Worm (Caenorhabditis elegans): ENCODE measurements around the gene gst-3.

The gst-3 gene

DNA sequence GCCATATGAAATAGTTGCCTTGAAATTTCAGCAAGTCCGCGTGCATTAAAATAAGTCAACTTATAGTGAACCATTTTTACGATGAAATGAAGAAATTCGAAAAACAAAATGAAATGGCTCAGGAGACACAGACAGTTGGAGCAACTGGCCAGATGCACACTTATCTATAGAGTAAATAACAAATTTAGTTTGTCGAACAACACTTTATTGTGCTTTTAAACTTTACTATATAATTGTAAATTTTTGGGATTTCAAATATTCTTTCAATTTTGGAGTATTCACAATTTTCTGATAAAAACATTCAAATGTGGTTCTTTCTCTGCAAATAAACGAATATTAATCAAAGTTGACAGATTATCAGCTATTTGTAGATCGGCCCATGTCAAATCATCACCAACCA is at the start of gene gst-3:
gst-3 (minus strand) TSS at position 101 of the 400 bp plus-strand sequence.
- TF ChIP-seq R02D3.7 (tag; optimal IDR thresholded peaks at IDR 0.05): no peak
- no peak for TF ChIP-seq nhr-10 (tag; optimal IDR thresholded peaks at IDR 0.05)
- TF ChIP-seq egl-27 (tag; optimal IDR thresholded peaks at IDR 0.05): no peak
- no peak for TF ChIP-seq fos-1 (tag; optimal IDR thresholded peaks at IDR 0.05)
- TF ChIP-seq nhr-6 (tag; optimal IDR thresholded peaks at IDR 0.05): no peak
- no peak for TF ChIP-seq F13H6.1 (tag; optimal IDR thresholded peaks at IDR 0.05)
- TF ChIP-seq ztf-1 (GFP tag; conservative IDR thresholded peaks at IDR 0.05): no peak
- no peak for TF ChIP-seq sma-9 (GFP tag; optimal IDR thresholded peaks at IDR 0.05)
- no peak for TF ChIP-seq sma-9 (tag; optimal IDR thresholded peaks at IDR 0.05)
- TF ChIP-seq Y55F3AM.14 (GFP tag; optimal IDR thresholded peaks at IDR 0.05): no peak
- TF ChIP-seq nhr-11 (tag; optimal IDR thresholded peaks at IDR 0.05): no peak
- TF ChIP-seq unc-55 (GFP tag; optimal IDR thresholded peaks at IDR 0.05): no peak
- no peak for TF ChIP-seq mdl-1 (tag; optimal IDR thresholded peaks at IDR 0.05)
- TF ChIP-seq sma-3 (GFP tag; optimal IDR thresholded peaks at IDR 0.05): no peak
- no peak for TF ChIP-seq lin-39 (tag; optimal IDR thresholded peaks at IDR 0.05)

DNA sequence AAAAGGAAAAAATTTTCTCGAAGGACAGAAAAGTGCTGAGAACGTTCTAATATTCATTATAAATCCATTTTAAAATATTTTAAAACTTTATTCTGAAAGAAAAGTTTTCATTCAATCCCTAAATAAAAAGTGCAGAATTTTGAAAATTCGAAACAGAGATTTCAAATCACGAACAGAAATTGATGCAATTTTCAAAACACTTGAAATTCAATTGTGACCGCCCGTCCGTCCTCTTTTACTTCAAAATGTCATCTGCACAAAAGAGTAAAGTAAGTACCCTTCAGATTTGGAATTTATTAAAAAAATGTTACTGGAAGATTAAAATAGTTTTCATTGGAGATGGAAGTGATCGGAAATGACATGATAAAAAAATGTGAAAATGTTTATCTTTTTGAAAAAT is 48.5 kb upstream of the gst-3 start:
- no peak for TF ChIP-seq nhr-21 (tag; optimal IDR thresholded peaks at IDR 0.05)
- no peak for TF ChIP-seq snpc-4 (tag; optimal IDR thresholded peaks at IDR 0.05)
- no peak for TF ChIP-seq fos-1 (tag; optimal IDR thresholded peaks at IDR 0.05)
- TF ChIP-seq nhr-10 (tag; optimal IDR thresholded peaks at IDR 0.05): no peak
- no peak for TF ChIP-seq lin-13 (GFP tag; optimal IDR thresholded peaks at IDR 0.05)
- no peak for TF ChIP-seq sma-9 (GFP tag; optimal IDR thresholded peaks at IDR 0.05)
- TF ChIP-seq sma-9 (tag; optimal IDR thresholded peaks at IDR 0.05): no peak
- no peak for TF ChIP-seq sma-3 (GFP tag; optimal IDR thresholded peaks at IDR 0.05)

DNA sequence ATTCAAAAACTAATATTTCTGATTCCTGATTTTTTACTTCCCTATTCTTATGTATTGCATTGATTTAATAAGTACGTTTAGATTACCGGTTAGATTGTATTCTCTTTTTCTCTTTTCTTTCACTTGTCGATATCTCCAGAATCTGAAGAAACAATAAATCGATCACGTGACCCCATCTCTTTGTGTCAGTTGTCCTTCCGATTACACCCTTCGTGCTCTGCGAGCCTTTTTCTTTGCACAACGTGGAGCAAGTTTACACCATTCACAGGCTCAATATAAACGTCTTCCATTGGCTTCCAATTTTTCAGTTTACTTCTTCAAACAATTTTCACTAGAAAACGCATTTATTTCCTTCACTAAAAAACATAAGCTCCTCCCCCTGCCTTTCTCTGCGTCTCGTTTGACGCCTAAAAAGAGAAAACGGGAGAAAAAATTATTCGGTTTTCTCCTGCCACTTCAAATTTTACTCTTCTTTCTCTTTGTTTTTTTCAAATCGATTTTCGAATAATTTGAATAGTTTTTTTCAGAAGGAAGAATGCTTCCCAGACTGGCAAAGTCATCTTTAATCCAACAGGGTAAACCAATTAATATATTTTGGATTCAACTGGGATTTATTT is 40.2 kb upstream of the gst-3 start, which contains the start of gene gta-1:
gta-1 (plus strand) TSS at position 528 of the 617 bp plus-strand sequence.
- TF ChIP-seq sma-3 (GFP tag; optimal IDR thresholded peaks at IDR 0.05) (no peak), nhr-129 (tag; optimal IDR thresholded peaks at IDR 0.05) (peak; percentile 71), unc-39 (tag; optimal IDR thresholded peaks at IDR 0.05) (no peak), snpc-4 (tag; optimal IDR thresholded peaks at IDR 0.05) (no peak), R02D3.7 (tag; optimal IDR thresholded peaks at IDR 0.05) (no peak), crh-2 (tag; optimal IDR thresholded peaks at IDR 0.05) (peak; percentile 52), unc-62 (GFP tag; optimal IDR thresholded peaks at IDR 0.05) (no peak), alr-1 (tag; optimal IDR thresholded peaks at IDR 0.05) (no peak), C34F6.9 (tag; optimal IDR thresholded peaks at IDR 0.05) (peak; percentile 38), fos-1 (tag; optimal IDR thresholded peaks at IDR 0.05) (no peak), elt-1 (tag; optimal IDR thresholded peaks at IDR 0.05) (no peak), sma-9 (GFP tag; optimal IDR thresholded peaks at IDR 0.05) (peak; percentile 20), sma-9 (tag; optimal IDR thresholded peaks at IDR 0.05) (no peak), elt-3 (tag; optimal IDR thresholded peaks at IDR 0.05) (no peak), nhr-77 (tag; optimal IDR thresholded peaks at IDR 0.05) (no peak), aly-2 (tag; optimal IDR thresholded peaks at IDR 0.05) (no peak), blmp-1 (tag; optimal IDR thresholded peaks at IDR 0.05; ENCODE audit: insufficient read depth) (peak; percentile 20), ztf-4 (tag; optimal IDR thresholded peaks at IDR 0.05) (peak; percentile 18), ceh-16 (tag; optimal IDR thresholded peaks at IDR 0.05) (no peak), mbf-1 (tag; optimal IDR thresholded peaks at IDR 0.05) (no peak), nhr-21 (tag; optimal IDR thresholded peaks at IDR 0.05) (no peak), egl-27 (tag; optimal IDR thresholded peaks at IDR 0.05) (no peak), lsy-2 (tag; optimal IDR thresholded peaks at IDR 0.05) (peak in 1 of 2 experiments; percentile 34), unc-55 (GFP tag; optimal IDR thresholded peaks at IDR 0.05) (peak; percentile 65), nhr-237 (tag; optimal IDR thresholded peaks at IDR 0.05) (no peak), F13H6.1 (tag; optimal IDR thresholded peaks at IDR 0.05) (no peak)

DNA sequence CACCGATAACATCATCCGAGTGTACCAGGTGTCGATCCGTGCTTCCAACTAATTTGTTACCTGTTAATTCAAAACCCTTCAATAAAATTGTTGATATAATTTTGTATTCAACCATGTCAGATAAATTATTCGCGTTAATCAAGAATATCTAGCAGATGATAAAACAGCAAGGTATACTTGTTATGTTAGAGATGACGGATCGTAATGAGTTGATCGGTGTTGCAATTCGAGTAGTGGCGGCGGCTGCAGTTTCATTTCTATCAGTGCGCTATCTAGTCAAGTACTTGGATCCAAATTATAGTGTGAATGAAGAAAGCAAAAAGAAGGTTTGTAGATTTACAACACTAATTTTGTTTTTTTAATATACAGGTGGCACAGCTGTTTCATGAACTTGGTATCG is 37.7 kb upstream of the gst-3 start, which contains the start of gene mspn-1:
mspn-1 (plus strand) TSS at position 190 of the 400 bp plus-strand sequence.
- TF ChIP-seq nhr-6 (tag; optimal IDR thresholded peaks at IDR 0.05): no peak
- no peak for TF ChIP-seq nhr-129 (tag; optimal IDR thresholded peaks at IDR 0.05)
- no peak for TF ChIP-seq lin-11 (tag; optimal IDR thresholded peaks at IDR 0.05)
- no peak for TF ChIP-seq dmd-4 (tag; optimal IDR thresholded peaks at IDR 0.05)
- TF ChIP-seq mbf-1 (tag; optimal IDR thresholded peaks at IDR 0.05): no peak
- no peak for TF ChIP-seq alr-1 (tag; optimal IDR thresholded peaks at IDR 0.05)
- no peak for TF ChIP-seq fos-1 (tag; optimal IDR thresholded peaks at IDR 0.05)
- TF ChIP-seq F13H6.1 (tag; optimal IDR thresholded peaks at IDR 0.05): no peak
- no peak for TF ChIP-seq gmeb-1 (tag; optimal IDR thresholded peaks at IDR 0.05)
- no peak for TF ChIP-seq mab-5 (tag; optimal IDR thresholded peaks at IDR 0.05)
- TF ChIP-seq nhr-237 (tag; optimal IDR thresholded peaks at IDR 0.05): no peak
- TF ChIP-seq ceh-16 (tag; optimal IDR thresholded peaks at IDR 0.05): no peak
- no peak for TF ChIP-seq sma-3 (GFP tag; optimal IDR thresholded peaks at IDR 0.05)
- TF ChIP-seq R02D3.7 (tag; optimal IDR thresholded peaks at IDR 0.05): no peak
- TF ChIP-seq crh-2 (tag; optimal IDR thresholded peaks at IDR 0.05): no peak
- TF ChIP-seq snpc-4 (tag; optimal IDR thresholded peaks at IDR 0.05): no peak
- TF ChIP-seq zag-1 (tag; optimal IDR thresholded peaks at IDR 0.05): no peak
